Worm (Caenorhabditis elegans): Measurements from ENCODE around the gene W03F9.1.

Gene W03F9.1

DNA sequence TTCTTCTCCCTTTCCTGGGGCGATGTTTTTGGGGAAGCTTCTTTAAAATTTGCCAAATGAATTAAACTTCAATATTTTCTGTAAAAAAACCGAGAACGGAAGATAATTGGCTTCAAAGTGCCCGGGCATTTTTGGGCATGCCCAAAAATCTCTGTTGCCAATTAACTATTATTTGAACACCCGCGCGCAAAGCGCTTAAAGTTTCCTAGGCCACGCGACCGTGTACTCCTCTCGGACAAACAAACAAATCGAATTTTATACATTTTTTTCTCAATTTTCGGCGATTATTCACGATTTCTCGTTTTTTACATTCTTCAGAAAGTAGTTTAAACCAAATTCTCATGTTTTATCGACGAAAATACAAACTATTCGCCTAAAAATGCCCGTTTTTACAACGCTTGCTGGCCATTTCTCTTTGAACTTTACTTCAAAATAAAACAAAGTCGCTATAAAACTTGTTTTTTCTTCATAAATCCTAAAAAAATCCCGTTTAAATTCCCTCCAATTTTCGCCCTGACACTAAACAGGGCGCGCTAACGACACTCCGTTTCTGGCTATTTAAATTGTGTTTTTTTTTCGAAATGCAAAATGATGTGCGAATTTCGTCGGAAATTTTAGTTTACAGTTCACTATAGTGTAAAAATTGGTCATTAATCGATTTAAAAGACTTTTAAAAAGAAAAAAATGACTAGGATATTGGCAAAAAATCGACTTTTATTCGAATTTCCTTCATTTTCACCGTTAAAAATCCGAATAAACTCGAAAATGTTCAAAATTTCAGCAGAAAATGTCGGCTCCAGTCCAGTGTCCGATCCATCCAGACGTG, 29.7 kb upstream of the W03F9.1 start, which contains the start of gene ttb-1:
ttb-1 (plus strand) TSS at position 776 of the 826 bp plus-strand sequence.
- no peak for TF ChIP-seq pax-1 (tag; optimal IDR thresholded peaks at IDR 0.05)
- peak; percentile 61 for TF ChIP-seq zip-5 (tag; optimal IDR thresholded peaks at IDR 0.05)
- TF ChIP-seq ahr-1 (tag; optimal IDR thresholded peaks at IDR 0.05) = no peak
- no peak for TF ChIP-seq T23F11.4 (GFP tag; optimal IDR thresholded peaks at IDR 0.05)
- TF ChIP-seq ets-4 (tag; optimal IDR thresholded peaks at IDR 0.05) = peak; percentile 35
- peak; percentile 80 for TF ChIP-seq ceh-2 (tag; optimal IDR thresholded peaks at IDR 0.05)
- TF ChIP-seq sox-2 (GFP tag; IDR thresholded peaks at IDR 0.05) = no peak
- no peak for TF ChIP-seq F13H6.1 (tag; optimal IDR thresholded peaks at IDR 0.05)
- TF ChIP-seq rnt-1 (tag; optimal IDR thresholded peaks at IDR 0.05) = peak; percentile 8
- no peak for TF ChIP-seq syd-9 (tag; optimal IDR thresholded peaks at IDR 0.05)
- TF ChIP-seq lim-6 (tag; optimal IDR thresholded peaks at IDR 0.05) = no peak
- no peak for TF ChIP-seq K02D7.2 (tag; optimal IDR thresholded peaks at IDR 0.05)
- no peak for TF ChIP-seq ttx-3 (tag; optimal IDR thresholded peaks at IDR 0.05)
- TF ChIP-seq Y22D7AL.16 (tag; optimal IDR thresholded peaks at IDR 0.05) = no peak
- TF ChIP-seq fkh-6 (tag; optimal IDR thresholded peaks at IDR 0.05) = no peak
- peak; percentile 67 for TF ChIP-seq tbx-7 (tag; optimal IDR thresholded peaks at IDR 0.05)
- TF ChIP-seq eyg-1 (tag; optimal IDR thresholded peaks at IDR 0.05) = no peak
- TF ChIP-seq elt-4 (tag; optimal IDR thresholded peaks at IDR 0.05) = no peak
- no peak for TF ChIP-seq sox-4 (tag; optimal IDR thresholded peaks at IDR 0.05)
- TF ChIP-seq unc-86 (tag; optimal IDR thresholded peaks at IDR 0.05) = no peak
- TF ChIP-seq K09A11.1 (tag; optimal IDR thresholded peaks at IDR 0.05; ENCODE audit: insufficient read depth) = no peak
- no peak for TF ChIP-seq madf-2 (tag; optimal IDR thresholded peaks at IDR 0.05)
- no peak for TF ChIP-seq ceh-9 (tag; optimal IDR thresholded peaks at IDR 0.05)
- no peak for TF ChIP-seq pha-2 (tag; optimal IDR thresholded peaks at IDR 0.05)
- TF ChIP-seq pat-9 (tag; optimal IDR thresholded peaks at IDR 0.05) = no peak
- no peak for TF ChIP-seq ceh-18 (tag; optimal IDR thresholded peaks at IDR 0.05)
- TF ChIP-seq odd-2 (tag; optimal IDR thresholded peaks at IDR 0.05) = no peak
- TF ChIP-seq dmd-4 (tag; optimal IDR thresholded peaks at IDR 0.05; ENCODE audit: borderline replicate concordance) = no peak
- no peak for TF ChIP-seq hlh-15 (tag; optimal IDR thresholded peaks at IDR 0.05)
- TF ChIP-seq nhr-232 (tag; optimal IDR thresholded peaks at IDR 0.05) = no peak
- no peak for TF ChIP-seq hlh-30 (tag; optimal IDR thresholded peaks at IDR 0.05; ENCODE audit: insufficient read depth)
- TF ChIP-seq C38D4.7 (GFP tag; optimal IDR thresholded peaks at IDR 0.05) = no peak
- peak; percentile 83 for TF ChIP-seq C08G9.2 (tag; optimal IDR thresholded peaks at IDR 0.05)
- no peak for TF ChIP-seq ceh-24 (tag; optimal IDR thresholded peaks at IDR 0.05)
- peak; percentile 68 for TF ChIP-seq ref-2 (tag; optimal IDR thresholded peaks at IDR 0.05)
- no peak for TF ChIP-seq ceh-6 (GFP tag; optimal IDR thresholded peaks at IDR 0.05)
- no peak for TF ChIP-seq pqm-1 (tag; optimal IDR thresholded peaks at IDR 0.05)
- TF ChIP-seq hlh-6 (tag; optimal IDR thresholded peaks at IDR 0.05) = peak; percentile 31
- TF ChIP-seq ceh-19 (GFP tag; optimal IDR thresholded peaks at IDR 0.05) = no peak
- TF ChIP-seq unc-55 (GFP tag; optimal IDR thresholded peaks at IDR 0.05) = no peak
- no peak for TF ChIP-seq npax-4 (tag; optimal IDR thresholded peaks at IDR 0.05)
- no peak for TF ChIP-seq fkh-10 (GFP tag; optimal IDR thresholded peaks at IDR 0.05)
- TF ChIP-seq sdc-2 (tag; optimal IDR thresholded peaks at IDR 0.05) = no peak
- peak; percentile 39 for TF ChIP-seq unc-42 (tag; optimal IDR thresholded peaks at IDR 0.05)
- TF ChIP-seq ztf-16 (tag; optimal IDR thresholded peaks at IDR 0.05) = peak; percentile 18
- no peak for TF ChIP-seq ceh-45 (GFP tag; IDR thresholded peaks at IDR 0.05)
- peak; percentile 23 for TF ChIP-seq elt-2 (tag; optimal IDR thresholded peaks at IDR 0.05)
- TF ChIP-seq mec-3 (tag; optimal IDR thresholded peaks at IDR 0.05; ENCODE audit: borderline replicate concordance) = peak; percentile 1
- peak; percentile 6 for TF ChIP-seq ceh-34 (tag; optimal IDR thresholded peaks at IDR 0.05)
- TF ChIP-seq ceh-14 (tag; optimal IDR thresholded peaks at IDR 0.05) = no peak
- TF ChIP-seq ceh-22 (tag; optimal IDR thresholded peaks at IDR 0.05) = no peak
- TF ChIP-seq ceh-31 (tag; optimal IDR thresholded peaks at IDR 0.05) = peak; percentile 74
